Worm (Caenorhabditis elegans): ENCODE measurements around the gene C16A3.5.

Gene C16A3.5

ce11 chrIII:6396381-6396780, 15.8 kb downstream of the C16A3.5 start (continued):
- TF ChIP-seq sea-2 (GFP tag; optimal IDR thresholded peaks at IDR 0.05): no peak
- peak; percentile 11 for TF ChIP-seq skn-1 (tag; optimal IDR thresholded peaks at IDR 0.05)
- no peak for TF ChIP-seq nhr-23 (tag; optimal IDR thresholded peaks at IDR 0.05)

ce11 chrIII:6398124-6398523, 17.6 kb downstream of the C16A3.5 start:
- no peak for TF ChIP-seq elt-2 (tag; optimal IDR thresholded peaks at IDR 0.05)
- TF ChIP-seq nhr-12 (tag; optimal IDR thresholded peaks at IDR 0.05): no peak
- no peak for TF ChIP-seq ceh-9 (tag; optimal IDR thresholded peaks at IDR 0.05)
- peak; percentile 31 for TF ChIP-seq nhr-11 (tag; optimal IDR thresholded peaks at IDR 0.05)
- TF ChIP-seq zag-1 (tag; optimal IDR thresholded peaks at IDR 0.05): no peak
- peak; percentile 22 for TF ChIP-seq nfya-1 (tag; optimal IDR thresholded peaks at IDR 0.05; ENCODE audit: insufficient read depth)

ce11 chrIII:6399424-6399823, 18.9 kb downstream of the C16A3.5 start:
- TF ChIP-seq unc-39 (tag; optimal IDR thresholded peaks at IDR 0.05) (no peak), fkh-10 (GFP tag; optimal IDR thresholded peaks at IDR 0.05) (peak; percentile 59)

ce11 chrIII:6402346-6402745, 21.8 kb downstream of the C16A3.5 start:
- TF ChIP-seq elt-2 (tag; optimal IDR thresholded peaks at IDR 0.05): no peak
- peak; percentile 23 for TF ChIP-seq nfya-1 (tag; optimal IDR thresholded peaks at IDR 0.05; ENCODE audit: insufficient read depth)
- no peak for TF ChIP-seq nhr-12 (tag; optimal IDR thresholded peaks at IDR 0.05)
- no peak for TF ChIP-seq mdl-1 (tag; optimal IDR thresholded peaks at IDR 0.05)
- peak; percentile 65 for TF ChIP-seq nhr-11 (tag; optimal IDR thresholded peaks at IDR 0.05)
- no peak for TF ChIP-seq egl-5 (tag; optimal IDR thresholded peaks at IDR 0.05)
- TF ChIP-seq lin-39 (tag; optimal IDR thresholded peaks at IDR 0.05): peak; percentile 56

DNA sequence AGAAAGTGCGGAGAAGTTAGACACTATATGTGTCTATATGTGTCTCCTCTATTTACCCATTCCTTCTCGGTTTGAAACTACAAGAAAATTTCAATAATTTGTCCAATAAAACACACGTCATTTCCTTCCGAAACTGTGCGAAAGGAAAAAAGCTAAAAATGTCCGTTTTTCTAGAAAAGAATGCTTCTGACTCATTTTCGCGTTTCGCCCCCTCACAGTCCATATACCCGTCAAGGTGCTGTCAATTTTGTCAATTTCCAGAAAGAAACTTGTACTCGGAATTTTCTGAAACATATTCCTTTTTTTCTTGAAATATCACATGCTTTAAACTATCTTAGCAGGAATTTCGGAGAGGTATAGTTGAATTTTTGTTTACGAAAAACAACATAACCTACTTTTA, 22.2 kb downstream of the C16A3.5 start:
- TF ChIP-seq unc-62 (GFP tag; optimal IDR thresholded peaks at IDR 0.05) (no peak), lin-39 (tag; optimal IDR thresholded peaks at IDR 0.05) (no peak), nhr-11 (tag; optimal IDR thresholded peaks at IDR 0.05) (no peak), egl-27 (tag; optimal IDR thresholded peaks at IDR 0.05) (no peak), ama-1 (optimal IDR thresholded peaks at IDR 0.05) (no peak), tbx-2 (tag; optimal IDR thresholded peaks at IDR 0.05) (no peak), nhr-25 (tag; optimal IDR thresholded peaks at IDR 0.05) (no peak), daf-12 (tag; optimal IDR thresholded peaks at IDR 0.05) (no peak), ztf-4 (tag; optimal IDR thresholded peaks at IDR 0.05) (no peak)

DNA sequence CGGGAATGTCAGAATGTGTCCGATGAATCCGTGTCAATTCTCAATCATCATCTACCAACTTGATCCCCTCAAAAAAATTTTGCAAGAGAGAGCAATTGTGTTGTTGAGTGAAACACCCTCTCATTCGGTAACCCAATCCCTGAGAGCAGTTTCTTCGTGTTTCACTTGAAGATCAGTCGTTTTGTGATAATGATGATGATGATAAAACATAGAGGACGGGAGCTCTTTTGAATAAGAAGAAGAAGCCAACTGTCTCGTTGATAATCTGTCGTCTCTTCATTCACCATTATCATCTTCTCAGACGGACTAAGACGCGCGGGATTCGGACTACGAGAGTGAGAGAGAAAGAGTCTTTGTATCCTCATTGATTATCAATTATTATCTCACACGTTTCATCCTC, 24.5 kb downstream of the C16A3.5 start:
- TF ChIP-seq nhr-11 (tag; optimal IDR thresholded peaks at IDR 0.05) (peak; percentile 78), nfya-1 (tag; optimal IDR thresholded peaks at IDR 0.05; ENCODE audit: insufficient read depth) (peak; percentile 37), nhr-23 (tag; optimal IDR thresholded peaks at IDR 0.05) (no peak), lin-39 (tag; optimal IDR thresholded peaks at IDR 0.05) (peak; percentile 31)

- no peak for TF ChIP-seq nhr-237 (tag; optimal IDR thresholded peaks at IDR 0.05)
- TF ChIP-seq ceh-28 (tag; optimal IDR thresholded peaks at IDR 0.05): no peak
- no peak for TF ChIP-seq sea-2 (GFP tag; optimal IDR thresholded peaks at IDR 0.05)
- no peak for TF ChIP-seq elt-3 (tag; optimal IDR thresholded peaks at IDR 0.05)
- TF ChIP-seq daf-12 (tag; optimal IDR thresholded peaks at IDR 0.05): no peak
- TF ChIP-seq R02D3.7 (tag; optimal IDR thresholded peaks at IDR 0.05): no peak
- TF ChIP-seq ztf-11 (tag; optimal IDR thresholded peaks at IDR 0.05): no peak
- no peak for TF ChIP-seq nhr-67 (tag; optimal IDR thresholded peaks at IDR 0.05)
- no peak for TF ChIP-seq nhr-76 (tag; optimal IDR thresholded peaks at IDR 0.05)
- no peak for TF ChIP-seq jun-1 (tag; optimal IDR thresholded peaks at IDR 0.05)
- no peak for TF ChIP-seq fkh-2 (tag; optimal IDR thresholded peaks at IDR 0.05)
- no peak for TF ChIP-seq pha-4 (tag; optimal IDR thresholded peaks at IDR 0.05)
- TF ChIP-seq ztf-4 (tag; optimal IDR thresholded peaks at IDR 0.05): no peak
- no peak for TF ChIP-seq mdl-1 (tag; optimal IDR thresholded peaks at IDR 0.05)
- no peak for TF ChIP-seq pqm-1 (tag; optimal IDR thresholded peaks at IDR 0.05)
These were observed 26.3 kb downstream of the C16A3.5 start, which contains the start of gene let-756 for ce11 chrIII:6406829-6407228. Gene let-756, plus strand, starts transcription at chrIII:6407129.

All from whole organism, L3 larva.